Worm (Caenorhabditis elegans): ENCODE results near the gene elks-1.

The elks-1 gene

ce11 chrIV:3373370-3373769, 23.5 kb upstream of the elks-1 start:
- TF ChIP-seq mdl-1 (tag; optimal IDR thresholded peaks at IDR 0.05) = no peak
- no peak for TF ChIP-seq nhr-11 (tag; optimal IDR thresholded peaks at IDR 0.05)
- no peak for TF ChIP-seq nfya-1 (tag; optimal IDR thresholded peaks at IDR 0.05; ENCODE audit: insufficient read depth)
- no peak for TF ChIP-seq unc-39 (tag; optimal IDR thresholded peaks at IDR 0.05)
- TF ChIP-seq hmg-11 (tag; optimal IDR thresholded peaks at IDR 0.05) = no peak
- TF ChIP-seq lsy-12 (tag; optimal IDR thresholded peaks at IDR 0.05) = no peak
- TF ChIP-seq ceh-82 (tag; optimal IDR thresholded peaks at IDR 0.05) = no peak
- no peak for TF ChIP-seq ceh-16 (tag; optimal IDR thresholded peaks at IDR 0.05)
- no peak for TF ChIP-seq mml-1 (tag; optimal IDR thresholded peaks at IDR 0.05)
- no peak for TF ChIP-seq fos-1 (tag; optimal IDR thresholded peaks at IDR 0.05)
- TF ChIP-seq unc-62 (GFP tag; optimal IDR thresholded peaks at IDR 0.05) = no peak
- no peak for TF ChIP-seq ztf-11 (tag; optimal IDR thresholded peaks at IDR 0.05)
- TF ChIP-seq nhr-25 (tag; optimal IDR thresholded peaks at IDR 0.05) = no peak
- no peak for TF ChIP-seq ceh-9 (tag; optimal IDR thresholded peaks at IDR 0.05)
- no peak for TF ChIP-seq pqm-1 (tag; optimal IDR thresholded peaks at IDR 0.05)

ce11 chrIV:3368638-3369247, 18.9 kb upstream of the elks-1 start, which contains the start of gene vha-19:
vha-19 (plus strand) TSS chrIV:3369197.
- peak; percentile 52 for TF ChIP-seq pha-4 (tag; optimal IDR thresholded peaks at IDR 0.05)
- peak; percentile 61 for TF ChIP-seq elt-2 (tag; optimal IDR thresholded peaks at IDR 0.05)
- TF ChIP-seq lin-39 (tag; optimal IDR thresholded peaks at IDR 0.05) = peak; percentile 15
- no peak for TF ChIP-seq tbx-2 (tag; optimal IDR thresholded peaks at IDR 0.05)
- TF ChIP-seq nhr-67 (tag; optimal IDR thresholded peaks at IDR 0.05) = no peak
- no peak for TF ChIP-seq egl-5 (tag; optimal IDR thresholded peaks at IDR 0.05)
- peak; percentile 77 for TF ChIP-seq hmg-11 (tag; optimal IDR thresholded peaks at IDR 0.05)
- TF ChIP-seq sea-2 (GFP tag; optimal IDR thresholded peaks at IDR 0.05) = no peak
- peak; percentile 51 for TF ChIP-seq lin-15B (tag; optimal IDR thresholded peaks at IDR 0.05)
- TF ChIP-seq unc-62 (GFP tag; optimal IDR thresholded peaks at IDR 0.05) = no peak
- no peak for TF ChIP-seq fos-1 (tag; optimal IDR thresholded peaks at IDR 0.05)
- peak; percentile 38 for TF ChIP-seq nfya-1 (tag; optimal IDR thresholded peaks at IDR 0.05; ENCODE audit: insufficient read depth)

- TF ChIP-seq mdl-1 (tag; optimal IDR thresholded peaks at IDR 0.05) (no peak), skn-1 (tag; optimal IDR thresholded peaks at IDR 0.05) (no peak), nhr-25 (tag; optimal IDR thresholded peaks at IDR 0.05) (no peak), nhr-23 (tag; optimal IDR thresholded peaks at IDR 0.05) (no peak), mml-1 (tag; optimal IDR thresholded peaks at IDR 0.05) (no peak)
Measured at ce11 chrIV:3363784-3364183, 14.0 kb upstream of the elks-1 start.

ce11 chrIV:3363221-3363620, 13.4 kb upstream of the elks-1 start, which contains the start of gene Y55H10A.2:
Y55H10A.2 (plus strand) TSS chrIV:3363521.
- TF ChIP-seq fkh-2 (tag; optimal IDR thresholded peaks at IDR 0.05) = no peak
- no peak for TF ChIP-seq ceh-9 (tag; optimal IDR thresholded peaks at IDR 0.05)
- no peak for TF ChIP-seq lin-39 (tag; optimal IDR thresholded peaks at IDR 0.05)
- TF ChIP-seq zag-1 (tag; optimal IDR thresholded peaks at IDR 0.05) = no peak
- TF ChIP-seq ama-1 (optimal IDR thresholded peaks at IDR 0.05) = no peak
- no peak for TF ChIP-seq skn-1 (tag; optimal IDR thresholded peaks at IDR 0.05)
- TF ChIP-seq unc-62 (GFP tag; optimal IDR thresholded peaks at IDR 0.05) = no peak
- no peak for TF ChIP-seq ceh-82 (tag; optimal IDR thresholded peaks at IDR 0.05)
- TF ChIP-seq hmg-11 (tag; optimal IDR thresholded peaks at IDR 0.05) = no peak

ce11 chrIV:3354757-3355156, 4.9 kb upstream of the elks-1 start, which contains the start of gene F42A6.1:
F42A6.1 (plus strand) TSS chrIV:3355057.
- no peak for TF ChIP-seq ztf-11 (tag; optimal IDR thresholded peaks at IDR 0.05)
- TF ChIP-seq mdl-1 (tag; optimal IDR thresholded peaks at IDR 0.05) = no peak
- TF ChIP-seq tbx-2 (tag; optimal IDR thresholded peaks at IDR 0.05) = no peak
- TF ChIP-seq ceh-28 (tag; optimal IDR thresholded peaks at IDR 0.05) = no peak
- no peak for TF ChIP-seq hmg-11 (tag; optimal IDR thresholded peaks at IDR 0.05)
- no peak for TF ChIP-seq nhr-237 (tag; optimal IDR thresholded peaks at IDR 0.05)
- no peak for TF ChIP-seq sea-2 (GFP tag; optimal IDR thresholded peaks at IDR 0.05)
- no peak for TF ChIP-seq fkh-2 (tag; optimal IDR thresholded peaks at IDR 0.05)
- no peak for TF ChIP-seq pqm-1 (tag; optimal IDR thresholded peaks at IDR 0.05)
- no peak for TF ChIP-seq ceh-9 (tag; optimal IDR thresholded peaks at IDR 0.05)
- TF ChIP-seq egl-5 (tag; optimal IDR thresholded peaks at IDR 0.05) = no peak
- no peak for TF ChIP-seq lin-15B (tag; optimal IDR thresholded peaks at IDR 0.05)
- no peak for TF ChIP-seq nhr-28 (tag; optimal IDR thresholded peaks at IDR 0.05)
- no peak for TF ChIP-seq nhr-23 (tag; optimal IDR thresholded peaks at IDR 0.05)
- TF ChIP-seq nhr-76 (tag; optimal IDR thresholded peaks at IDR 0.05) = no peak
- TF ChIP-seq R02D3.7 (tag; optimal IDR thresholded peaks at IDR 0.05) = no peak
- TF ChIP-seq daf-12 (tag; optimal IDR thresholded peaks at IDR 0.05) = no peak
- TF ChIP-seq elt-2 (tag; optimal IDR thresholded peaks at IDR 0.05) = no peak
- no peak for TF ChIP-seq nhr-67 (tag; optimal IDR thresholded peaks at IDR 0.05)
- no peak for TF ChIP-seq ama-1 (optimal IDR thresholded peaks at IDR 0.05)

All from whole organism, L3 larva.